ENCODE assay signal across 2 worm cellular contexts in genomic region chrX:2857070-2857825, ce11.
A peak's percentile ranks its signal among the peaks of the same experiment; 100 is the strongest.
TF ChIP-seq lines count a peak whose summit lies in the region.

tra-4 (minus strand) TSS chrX:2857603.

TF ChIP-seq in whole organism, L1 larva, 84 proteins besides CTCF, POLR2A, EP300 and RAD21 (continued from another document and continues in another):
- TF ChIP-seq lir-3 (tag; optimal IDR thresholded peaks at IDR 0.05; lab: Kevin White, UChicago; ENCODE audit: poor library complexity) (peak; percentile 57), egl-13 (tag; optimal IDR thresholded peaks at IDR 0.05; lab: Kevin White, UChicago) (no peak), nhr-28 (tag; optimal IDR thresholded peaks at IDR 0.05; lab: Kevin White, UChicago) (no peak), xbp-1 (tag; optimal IDR thresholded peaks at IDR 0.05; lab: Kevin White, UChicago) (no peak), aha-1 (tag; optimal IDR thresholded peaks at IDR 0.05; lab: Kevin White, UChicago) (no peak), fkh-4 (tag; optimal IDR thresholded peaks at IDR 0.05; lab: Kevin White, UChicago; ENCODE audit: borderline replicate concordance) (peak; percentile 22), zip-4 (GFP tag; optimal IDR thresholded peaks at IDR 0.05; lab: Kevin White, UChicago) (no peak), ceh-82 (tag; optimal IDR thresholded peaks at IDR 0.05; lab: Kevin White, UChicago) (no peak), efl-3 (GFP tag; optimal IDR thresholded peaks at IDR 0.05; lab: Kevin White, UChicago) (no peak), C04F5.9 (tag; optimal IDR thresholded peaks at IDR 0.05; lab: Kevin White, UChicago) (no peak), C16A3.4 (tag; optimal IDR thresholded peaks at IDR 0.05; lab: Kevin White, UChicago) (no peak), hlh-17 (GFP tag; optimal IDR thresholded peaks at IDR 0.05; lab: Kevin White, UChicago; ENCODE audit: borderline replicate concordance) (no peak), nhr-76 (tag; optimal IDR thresholded peaks at IDR 0.05; lab: Kevin White, UChicago) (no peak), ceh-8 (GFP tag; optimal IDR thresholded peaks at IDR 0.05; lab: Kevin White, UChicago) (no peak), pag-3 (tag; optimal IDR thresholded peaks at IDR 0.05; lab: Kevin White, UChicago; ENCODE audit: borderline replicate concordance, insufficient read depth) (no peak), pax-3 (tag; optimal IDR thresholded peaks at IDR 0.05; lab: Kevin White, UChicago) (no peak), lin-14 (GFP tag; optimal IDR thresholded peaks at IDR 0.05; lab: Kevin White, UChicago) (peak; percentile 67), mep-1 (tag; optimal IDR thresholded peaks at IDR 0.05; lab: Kevin White, UChicago) (peak; percentile 42), ceh-90 (tag; optimal IDR thresholded peaks at IDR 0.05; lab: Kevin White, UChicago) (peak; percentile 57), sup-37 (GFP tag; optimal IDR thresholded peaks at IDR 0.05; lab: Kevin White, UChicago) (no peak), hlh-4 (tag; optimal IDR thresholded peaks at IDR 0.05; lab: Kevin White, UChicago) (no peak), isw-1 (GFP tag; IDR thresholded peaks at IDR 0.05; lab: Robert Waterston, UW) (no peak), alr-1 (tag; optimal IDR thresholded peaks at IDR 0.05; lab: Kevin White, UChicago; ENCODE audit: borderline replicate concordance) (no peak), unc-62 (GFP tag; optimal IDR thresholded peaks at IDR 0.05; lab: Kevin White, UChicago) (no peak), snu-23 (GFP tag; optimal IDR thresholded peaks at IDR 0.05; lab: Kevin White, UChicago) (peak; percentile 46), lin-35 (GFP tag; optimal IDR thresholded peaks at IDR 0.05; lab: Kevin White, UChicago) (no peak), blmp-1 (tag; optimal IDR thresholded peaks at IDR 0.05; lab: Kevin White, UChicago) (peak; percentile 32), aly-2 (tag; optimal IDR thresholded peaks at IDR 0.05; lab: Kevin White, UChicago) (no peak), nhr-11 (tag; optimal IDR thresholded peaks at IDR 0.05; lab: Kevin White, UChicago) (no peak), mab-9 (GFP tag; IDR thresholded peaks at IDR 0.05; lab: Robert Waterston, UW) (no peak), fkh-10 (GFP tag; optimal IDR thresholded peaks at IDR 0.05; lab: Kevin White, UChicago) (no peak), ztf-4 (tag; optimal IDR thresholded peaks at IDR 0.05; lab: Kevin White, UChicago) (no peak), unc-86 (tag; optimal IDR thresholded peaks at IDR 0.05; lab: Kevin White, UChicago) (no peak), C34B4.2 (tag; optimal IDR thresholded peaks at IDR 0.05; lab: Kevin White, UChicago) (no peak), ztf-11 (tag; optimal IDR thresholded peaks at IDR 0.05; lab: Kevin White, UChicago) (no peak), nhr-19 (GFP tag; conservative IDR thresholded peaks at IDR 0.05; lab: Robert Waterston, UW) (no peak), Y116A8C.19 (tag; optimal IDR thresholded peaks at IDR 0.05; lab: Kevin White, UChicago; ENCODE audit: borderline replicate concordance) (no peak), tlp-1 (tag; optimal IDR thresholded peaks at IDR 0.05; lab: Kevin White, UChicago) (no peak), ama-1 (optimal IDR thresholded peaks at IDR 0.05; lab: Kevin White, UChicago) (no peak), nhr-12 (tag; optimal IDR thresholded peaks at IDR 0.05; lab: Kevin White, UChicago) (no peak), irx-1 (tag; optimal IDR thresholded peaks at IDR 0.05; lab: Kevin White, UChicago) (no peak), mdl-1 (tag; optimal IDR thresholded peaks at IDR 0.05; lab: Kevin White, UChicago) (no peak), fkh-8 (tag; optimal IDR thresholded peaks at IDR 0.05; lab: Kevin White, UChicago) (no peak), ceh-88 (GFP tag; IDR thresholded peaks at IDR 0.05; lab: Robert Waterston, UW) (no peak), nhr-90 (tag; optimal IDR thresholded peaks at IDR 0.05; lab: Kevin White, UChicago; ENCODE audit: poor library complexity) (peak; percentile 55), lin-15B (tag; optimal IDR thresholded peaks at IDR 0.05; lab: Kevin White, UChicago) (no peak), dsc-1 (tag; optimal IDR thresholded peaks at IDR 0.05; lab: Kevin White, UChicago) (peak; percentile 7), zag-1 (tag; optimal IDR thresholded peaks at IDR 0.05; lab: Kevin White, UChicago) (no peak), unc-130 (tag; optimal IDR thresholded peaks at IDR 0.05; lab: Kevin White, UChicago) (no peak), hpl-2 (GFP tag; optimal IDR thresholded peaks at IDR 0.05; lab: Kevin White, UChicago) (no peak), mef-2 (tag; optimal IDR thresholded peaks at IDR 0.05; lab: Kevin White, UChicago) (no peak), rnt-1 (tag; optimal IDR thresholded peaks at IDR 0.05; lab: Kevin White, UChicago) (peak; percentile 78), unc-98 (GFP tag; IDR thresholded peaks at IDR 0.05; lab: Robert Waterston, UW) (no peak), pqm-1 (tag; optimal IDR thresholded peaks at IDR 0.05; lab: Kevin White, UChicago) (no peak), F16B12.6 (tag; optimal IDR thresholded peaks at IDR 0.05; lab: Kevin White, UChicago) (no peak), lsy-2 (tag; optimal IDR thresholded peaks at IDR 0.05; lab: Kevin White, UChicago) (peak; percentile 29), sptf-1 (tag; optimal IDR thresholded peaks at IDR 0.05; lab: Kevin White, UChicago) (no peak), snpc-4 (tag; optimal IDR thresholded peaks at IDR 0.05; lab: Kevin White, UChicago) (peak; percentile 14), vab-15 (tag; optimal IDR thresholded peaks at IDR 0.05; lab: Kevin White, UChicago) (no peak), dpl-1 (GFP tag; optimal IDR thresholded peaks at IDR 0.05; lab: Kevin White, UChicago) (peak in 1 of 3 experiments; percentile 21), unc-30 (tag; optimal IDR thresholded peaks at IDR 0.05; lab: Kevin White, UChicago) (no peak), elt-3 (tag; optimal IDR thresholded peaks at IDR 0.05; lab: Kevin White, UChicago) (no peak), swsn-7 (tag; optimal IDR thresholded peaks at IDR 0.05; lab: Kevin White, UChicago) (peak; percentile 7), efl-1 (optimal IDR thresholded peaks at IDR 0.05; lab: Kevin White, UChicago) (no peak), efl-1 (GFP tag; optimal IDR thresholded peaks at IDR 0.05 in 1 of 2; lab: Kevin White, UChicago) (no peak), jun-1 (tag; optimal IDR thresholded peaks at IDR 0.05; lab: Kevin White, UChicago) (no peak), nhr-71 (tag; optimal IDR thresholded peaks at IDR 0.05; lab: Kevin White, UChicago) (peak; percentile 51), nhr-77 (tag; optimal IDR thresholded peaks at IDR 0.05; lab: Kevin White, UChicago) (no peak)

TF ChIP-seq in whole organism, L3 larva, 47 proteins besides CTCF, POLR2A, EP300 and RAD21 (continued from another document):
- TF ChIP-seq pha-4 (tag; optimal IDR thresholded peaks at IDR 0.05; lab: Kevin White, UChicago) (peak; percentile 26), lin-39 (tag; optimal IDR thresholded peaks at IDR 0.05; lab: Kevin White, UChicago) (no peak)
